Fruit fly (Drosophila melanogaster) whole organism, wandering third instar larva: ENCODE measurements around the gene CG43391.

Experiments
- CG32264 ChIP-seq: fragments of 200-800 bp; sonication (Bioruptor generic); optimal IDR thresholded peaks from 2 replicates; lab custom pipeline; 2016; ENCODE audit warnings: missing biosample characterization, missing genetic modification characterization
- CrebA ChIP-seq: fragments of 200-800 bp; sonication (Bioruptor generic); optimal IDR thresholded peaks from 2 replicates; lab custom pipeline; 2016; ENCODE audit warnings: missing biosample characterization, mild to moderate bottlenecking, missing genetic modification characterization, borderline replicate concordance
- Dfd ChIP-seq: fragments of >200 bp; optimal IDR thresholded peaks from 2 replicates; lab custom pipeline; 2017; ENCODE audit warnings: missing biosample characterization, missing genetic modification characterization
- Dif ChIP-seq: fragments of 200-275, 200-300 bp; sonication (Bioruptor generic); optimal IDR thresholded peaks from 2 replicates; lab custom pipeline; 2018; ENCODE audit warnings: missing biosample characterization, missing genetic modification characterization; ENCODE audit not compliant: partially characterized antibody
- GATAd ChIP-seq: sonication (Bioruptor generic); optimal IDR thresholded peaks from 2 replicates; lab custom pipeline; 2016; ENCODE audit warnings: missing biosample characterization, missing genetic modification characterization
- HLH106 ChIP-seq: fragments of 200-800 bp; optimal IDR thresholded peaks from 3 replicates; lab custom pipeline; 2019; ENCODE audit warnings: missing biosample characterization, mild to moderate bottlenecking, missing genetic modification characterization, moderate library complexity
- Hr78 ChIP-seq: fragments of >200 bp; optimal IDR thresholded peaks from 2 replicates; lab custom pipeline; 2017; ENCODE audit warnings: missing biosample characterization, missing genetic modification characterization
- Hr83 ChIP-seq: fragments of 200-300 bp; sonication (Bioruptor generic); optimal IDR thresholded peaks from 2 replicates; lab custom pipeline; 2016; ENCODE audit warnings: missing biosample characterization, mild to moderate bottlenecking, missing genetic modification characterization, moderate library complexity; ENCODE audit not compliant: poor library complexity, severe bottlenecking
- Jra ChIP-seq: sonication (Bioruptor generic); optimal IDR thresholded peaks from 2 replicates; lab custom pipeline; 2016; ENCODE audit warnings: missing biosample characterization, missing genetic modification characterization
- Mio ChIP-seq: sonication (Bioruptor generic); optimal IDR thresholded peaks from 2 replicates; lab custom pipeline; 2016; ENCODE audit warnings: missing biosample characterization, missing genetic modification characterization
- Myc ChIP-seq: fragments of >200 bp; optimal IDR thresholded peaks from 2 replicates; lab custom pipeline; 2017
- OdsH ChIP-seq: fragments of 200-800 bp; sonication (Bioruptor generic); optimal IDR thresholded peaks from 2 replicates; lab custom pipeline; 2016; ENCODE audit warnings: missing biosample characterization, mild to moderate bottlenecking, missing genetic modification characterization
- Rel ChIP-seq, 2 experiments: fragments of 200-800 bp; sonication (Bioruptor generic) in 1 of 2; optimal IDR thresholded peaks; 2 replicates in 1 of 2; 3 replicates in 1 of 2; lab custom pipeline; 2016 to 2019; ENCODE audit warnings: mild to moderate bottlenecking in 2 of 2, missing biosample characterization in 2 of 2, missing genetic modification characterization in 2 of 2, moderate library complexity in 1 of 2
- Sp1 ChIP-seq: fragments of 200-800 bp; sonication (Bioruptor generic); optimal IDR thresholded peaks from 3 replicates; lab custom pipeline; 2019; ENCODE audit warnings: missing biosample characterization, mild to moderate bottlenecking, missing genetic modification characterization, moderate library complexity
- Vsx2 ChIP-seq: fragments of 200-300, 225-300 bp; sonication (Bioruptor generic); optimal IDR thresholded peaks from 2 replicates; lab custom pipeline; 2018; ENCODE audit warnings: missing biosample characterization, missing genetic modification characterization; ENCODE audit not compliant: partially characterized antibody
- brk ChIP-seq: fragments of 200-800 bp; sonication (Bioruptor generic); optimal IDR thresholded peaks from 2 replicates; lab custom pipeline; 2016; ENCODE audit warnings: missing biosample characterization, mild to moderate bottlenecking, missing genetic modification characterization
- dl ChIP-seq, 2 experiments: fragments of 175-275, 200-275 bp in 1 of 2; fragments of 200-275 bp in 1 of 2; sonication (Bioruptor generic); optimal IDR thresholded peaks; lab custom pipeline; 2018; ENCODE audit warnings: mild to moderate bottlenecking in 2 of 2, missing biosample characterization in 2 of 2, missing genetic modification characterization in 2 of 2, moderate library complexity in 2 of 2; ENCODE audit not compliant: partially characterized antibody in 2 of 2, insufficient read depth in 1 of 2
- dmrt93B ChIP-seq: fragments of 200-800 bp; sonication (Bioruptor generic); optimal IDR thresholded peaks from 2 replicates; lab custom pipeline; 2018; ENCODE audit warnings: missing biosample characterization, mild to moderate bottlenecking, missing genetic modification characterization
- dsf ChIP-seq: sonication (Bioruptor generic); optimal IDR thresholded peaks from 2 replicates; lab custom pipeline; 2016; ENCODE audit warnings: missing biosample characterization, missing genetic modification characterization, borderline replicate concordance
- ey ChIP-seq: fragments of 200-800 bp; sonication (Bioruptor generic); optimal IDR thresholded peaks from 2 replicates; lab custom pipeline; 2016; ENCODE audit warnings: missing biosample characterization, missing genetic modification characterization
- foxo ChIP-seq, 2 experiments: fragments of 200-800 bp; sonication (Bioruptor generic); optimal IDR thresholded peaks; 2 replicates in 1 of 2; 3 replicates in 1 of 2; lab custom pipeline; 2016 to 2017; ENCODE audit warnings: missing biosample characterization in 2 of 2, missing genetic modification characterization in 2 of 2
- fru ChIP-seq: fragments of 200-800 bp; sonication (Bioruptor generic); optimal IDR thresholded peaks from 3 replicates; lab custom pipeline; 2016; ENCODE audit warnings: missing biosample characterization, mild to moderate bottlenecking, missing genetic modification characterization
- h ChIP-seq: fragments of 200-800 bp; sonication (Bioruptor generic); optimal IDR thresholded peaks from 3 replicates; lab custom pipeline; 2016; ENCODE audit warnings: missing biosample characterization, mild to moderate bottlenecking, missing genetic modification characterization
- jim ChIP-seq: fragments of 175-275, 200-325 bp; sonication (Bioruptor generic); optimal IDR thresholded peaks from 2 replicates; lab custom pipeline; 2016; ENCODE audit warnings: missing biosample characterization, mild to moderate bottlenecking, missing genetic modification characterization
- pan ChIP-seq: fragments of >200 bp; optimal IDR thresholded peaks from 2 replicates; lab custom pipeline; 2017
- psq ChIP-seq: fragments of 200-800 bp; sonication (Bioruptor generic); optimal IDR thresholded peaks from 3 replicates; lab custom pipeline; 2017; ENCODE audit warnings: missing biosample characterization, mild to moderate bottlenecking, missing genetic modification characterization, moderate library complexity
- rgr ChIP-seq: fragments of 200-800 bp; sonication (Bioruptor generic); optimal IDR thresholded peaks from 3 replicates; lab custom pipeline; 2016; ENCODE audit warnings: missing biosample characterization, mild to moderate bottlenecking, missing genetic modification characterization
- sage ChIP-seq: fragments of 200-800 bp; sonication (Bioruptor generic); optimal IDR thresholded peaks from 2 replicates; lab custom pipeline; 2016; ENCODE audit warnings: missing biosample characterization, mild to moderate bottlenecking, missing genetic modification characterization
- usp ChIP-seq: fragments of >200 bp; optimal IDR thresholded peaks from 2 replicates; lab custom pipeline; 2017; ENCODE audit warnings: missing biosample characterization, missing genetic modification characterization
- woc ChIP-seq: sonication (Bioruptor generic); optimal IDR thresholded peaks from 2 replicates; lab custom pipeline; 2016; ENCODE audit warnings: missing biosample characterization, mild to moderate bottlenecking, missing genetic modification characterization

CG43391 gene

dm6 chr3L:11599965-11600420 is 19.2 kb upstream of the CG43391 start, which contains the start of the genes CG14137 and CG46394:
Gene CG14137, minus strand, starts transcription at chr3L:11600065.
Gene CG46394, plus strand, starts transcription at chr3L:11600370.
- TF ChIP-seq Dfd (GFP tag; lab: Kevin White, UChicago) = peak; percentile 84
- TF ChIP-seq Dif = no peak
- no peak for TF ChIP-seq CG32264 (GFP tag; lab: Kevin White, UChicago)
- TF ChIP-seq Vsx2 (GFP tag; lab: Kevin White, UChicago) = no peak
- TF ChIP-seq brk (GFP tag; lab: Kevin White, UChicago) = no peak

dm6 chr3L:11599255-11599654 is 18.4 kb upstream of the CG43391 start:
- TF ChIP-seq foxo (GFP tag; optimal IDR thresholded peaks at IDR 0.05; lab: Kevin White, UChicago) (peak in 1 of 2 experiments; percentile 32), rgr (GFP tag; lab: Kevin White, UChicago) (peak; percentile 3), dsf (no peak), pan (lab: Kevin White, UChicago) (no peak), psq (GFP tag; lab: Kevin White, UChicago) (no peak), HLH106 (peak; percentile 32), usp (GFP tag; lab: Kevin White, UChicago) (no peak), Sp1 (GFP tag; lab: Kevin White, UChicago) (peak; percentile 30)

dm6 chr3L:11596585-11597252 is 15.9 kb upstream of the CG43391 start, which contains the start of gene CG7368:
Gene CG7368, plus strand, starts transcription at chr3L:11597202.
- TF ChIP-seq dl (GFP tag; optimal IDR thresholded peaks at IDR 0.05; lab: Kevin White, UChicago; ENCODE audit: insufficient read depth in 1 of 2, partially characterized antibody in 2 of 2) (peak in 1 of 2 experiments; percentile 2), h (GFP tag; lab: Kevin White, UChicago) (no peak), Dif (no peak), OdsH (GFP tag; lab: Kevin White, UChicago) (no peak), fru (GFP tag; lab: Kevin White, UChicago) (no peak), dsf (no peak)

- TF ChIP-seq CrebA (GFP tag; lab: Kevin White, UChicago) (no peak), foxo (GFP tag; optimal IDR thresholded peaks at IDR 0.05; lab: Kevin White, UChicago) (peak in 1 of 2 experiments; percentile 18), Myc (lab: Kevin White, UChicago) (no peak), Dif (no peak), dl (GFP tag; optimal IDR thresholded peaks at IDR 0.05; lab: Kevin White, UChicago; ENCODE audit: insufficient read depth in 1 of 2, partially characterized antibody in 2 of 2) (no peak), dsf (no peak), woc (GFP tag; lab: Kevin White, UChicago) (no peak), Rel (GFP tag; optimal IDR thresholded peaks at IDR 0.05; lab: Kevin White, UChicago) (no peak), Rel (tag; optimal IDR thresholded peaks at IDR 0.05; lab: Kevin White, UChicago) (no peak), OdsH (GFP tag; lab: Kevin White, UChicago) (no peak), Mio (no peak), rgr (GFP tag; lab: Kevin White, UChicago) (no peak), Vsx2 (GFP tag; lab: Kevin White, UChicago) (no peak), sage (GFP tag; lab: Kevin White, UChicago) (no peak), dmrt93B (GFP tag; lab: Kevin White, UChicago) (no peak), Jra (GFP tag; lab: Kevin White, UChicago) (no peak), ey (GFP tag; lab: Kevin White, UChicago) (no peak), brk (GFP tag; lab: Kevin White, UChicago) (no peak), Sp1 (GFP tag; lab: Kevin White, UChicago) (peak; percentile 52), Hr83 (GFP tag; lab: Kevin White, UChicago) (no peak), HLH106 (peak; percentile 23)
These were observed 13.0 kb upstream of the CG43391 start for dm6 chr3L:11593778-11594177.

- TF ChIP-seq brk (GFP tag; lab: Kevin White, UChicago) = no peak
- TF ChIP-seq woc (GFP tag; lab: Kevin White, UChicago) = no peak
- TF ChIP-seq Rel (GFP tag; optimal IDR thresholded peaks at IDR 0.05; lab: Kevin White, UChicago) = no peak
- TF ChIP-seq Rel (tag; optimal IDR thresholded peaks at IDR 0.05; lab: Kevin White, UChicago) = no peak
- TF ChIP-seq dsf = no peak
- TF ChIP-seq Mio = no peak
- no peak for TF ChIP-seq dl (GFP tag; optimal IDR thresholded peaks at IDR 0.05; lab: Kevin White, UChicago; ENCODE audit: insufficient read depth in 1 of 2, partially characterized antibody in 2 of 2)
- no peak for TF ChIP-seq jim (GFP tag; lab: Kevin White, UChicago)
- TF ChIP-seq Hr78 = no peak
- no peak for TF ChIP-seq OdsH (GFP tag; lab: Kevin White, UChicago)
- no peak for TF ChIP-seq GATAd (GFP tag; lab: Kevin White, UChicago)
- TF ChIP-seq foxo (GFP tag; optimal IDR thresholded peaks at IDR 0.05; lab: Kevin White, UChicago) = no peak
- TF ChIP-seq Sp1 (GFP tag; lab: Kevin White, UChicago) = no peak
- TF ChIP-seq HLH106 = no peak
These were observed 11.0 kb upstream of the CG43391 start for dm6 chr3L:11591803-11592202.
